Worm (Caenorhabditis elegans) whole organism, L3 larva: Measurements from ENCODE around the gene clec-266.

Source experiments
- elt-3 ChIP-seq, 3 experiments: fragments of 150-350 bp in 1 of 3; sonication (generic microtip) in 2 of 3; optimal IDR thresholded peaks; 2 replicates in 2 of 3; 4 replicates in 1 of 3; lab custom pipeline; 2014 to 2017; ENCODE audit warnings: missing biosample characterization in 3 of 3, missing genetic modification characterization in 3 of 3
- jun-1 ChIP-seq: fragments of 150-350 bp; optimal IDR thresholded peaks from 2 replicates; lab custom pipeline; 2014; ENCODE audit warnings: missing biosample characterization, missing genetic modification reagents, missing genetic modification characterization
- nfya-1 ChIP-seq: sonication (generic microtip); optimal IDR thresholded peaks from 2 replicates; lab custom pipeline; 2017; ENCODE audit warnings: missing genetic modification characterization, mild to moderate bottlenecking, missing compliant biosample characterization, antibody characterized with exemption, moderate library complexity; ENCODE audit not compliant: insufficient read depth
- nhr-28 ChIP-seq: fragments of 150-350 bp; optimal IDR thresholded peaks from 2 replicates; lab custom pipeline; 2014; ENCODE audit warnings: missing biosample characterization, missing genetic modification characterization
- nhr-77 ChIP-seq: fragments of 150-350 bp; optimal IDR thresholded peaks from 2 replicates; lab custom pipeline; 2014; ENCODE audit warnings: missing biosample characterization, missing genetic modification characterization
- pha-4 ChIP-seq: fragments of 150-350 bp; optimal IDR thresholded peaks from 2 replicates; lab custom pipeline; 2014; ENCODE audit warnings: missing biosample characterization, missing genetic modification reagents, missing genetic modification characterization
- snpc-4 ChIP-seq: fragments of 150-350 bp; optimal IDR thresholded peaks from 2 replicates; lab custom pipeline; 2014; ENCODE audit warnings: missing biosample characterization, missing genetic modification characterization
- unc-62 ChIP-seq: fragments of 150-350 bp; sonication (generic microtip); optimal IDR thresholded peaks from 4 replicates; lab custom pipeline; 2014; ENCODE audit warnings: missing biosample characterization, missing genetic modification reagents, missing genetic modification characterization
- ztf-11 ChIP-seq: fragments of 150-350 bp; optimal IDR thresholded peaks from 2 replicates; lab custom pipeline; 2014; ENCODE audit warnings: missing biosample characterization, missing genetic modification characterization

- TF ChIP-seq jun-1 (tag; lab: Kevin White, UChicago) (no peak), snpc-4 (tag; lab: Kevin White, UChicago) (no peak), pha-4 (no peak), nhr-28 (tag; lab: Kevin White, UChicago) (no peak), nfya-1 (tag; lab: Kevin White, UChicago) (no peak), nhr-77 (tag; lab: Kevin White, UChicago) (no peak), ztf-11 (tag; lab: Kevin White, UChicago) (no peak), elt-3 (tag; optimal IDR thresholded peaks at IDR 0.05; lab: Kevin White, UChicago) (no peak), unc-62 (GFP tag; lab: Kevin White, UChicago) (no peak)
These were observed 46.2 kb upstream of the clec-266 start, which contains the start of gene nhr-137 for ce11 chrX:6668911-6669310.
